Worm (Caenorhabditis elegans) whole organism, L2 larva: ENCODE results near the gene F11A5.13.

Source experiments
- F13H6.1 ChIP-seq: sonication (generic microtip); optimal IDR thresholded peaks from 2 replicates; lab custom pipeline; 2016; ENCODE audit warnings: missing genetic modification characterization, missing compliant biosample characterization
- R02D3.7 ChIP-seq: fragments of 150-350 bp; optimal IDR thresholded peaks from 2 replicates; lab custom pipeline; 2014; ENCODE audit warnings: missing biosample characterization, missing genetic modification characterization
- Y55F3AM.14 ChIP-seq: fragments of 200-800 bp; sonication (Bioruptor generic); optimal IDR thresholded peaks from 2 replicates; lab custom pipeline; 2018; ENCODE audit warnings: mild to moderate bottlenecking, missing genetic modification characterization, missing compliant biosample characterization
- aly-2 ChIP-seq: fragments of 150-350 bp; optimal IDR thresholded peaks from 2 replicates; lab custom pipeline; 2014; ENCODE audit warnings: missing biosample characterization, missing genetic modification characterization
- blmp-1 ChIP-seq: sonication (generic microtip); optimal IDR thresholded peaks from 2 replicates; lab custom pipeline; 2017; ENCODE audit warnings: missing genetic modification characterization, mild to moderate bottlenecking, missing compliant biosample characterization, antibody characterized with exemption, moderate library complexity; ENCODE audit not compliant: insufficient read depth
- ceh-82 ChIP-seq: fragments of 150-350 bp; optimal IDR thresholded peaks from 2 replicates; lab custom pipeline; 2014; ENCODE audit warnings: missing biosample characterization, missing genetic modification characterization
- dmd-4 ChIP-seq: sonication (generic microtip); optimal IDR thresholded peaks from 2 replicates; lab custom pipeline; 2017; ENCODE audit warnings: missing biosample characterization, missing genetic modification characterization
- egl-27 ChIP-seq: sonication (generic microtip); optimal IDR thresholded peaks from 3 replicates; lab custom pipeline; 2017; ENCODE audit warnings: missing biosample characterization, missing genetic modification reagents, missing genetic modification characterization
- elt-3 ChIP-seq: sonication (generic microtip); optimal IDR thresholded peaks from 2 replicates; lab custom pipeline; 2017; ENCODE audit warnings: missing biosample characterization, missing genetic modification characterization
- fos-1 ChIP-seq: fragments of 150-350 bp; optimal IDR thresholded peaks from 2 replicates; lab custom pipeline; 2014; ENCODE audit warnings: missing biosample characterization, missing genetic modification characterization
- lin-11 ChIP-seq: fragments of 150-350 bp; sonication (generic microtip); optimal IDR thresholded peaks from 2 replicates; lab custom pipeline; 2014; ENCODE audit warnings: missing biosample characterization, missing genetic modification characterization, inconsistent platforms, mixed read lengths
- lin-13 ChIP-seq: fragments of 150-350 bp; optimal IDR thresholded peaks from 2 replicates; lab custom pipeline; 2014; ENCODE audit warnings: missing biosample characterization, missing genetic modification reagents, missing genetic modification characterization
- lin-39 ChIP-seq: fragments of 150-350 bp; optimal IDR thresholded peaks from 2 replicates; lab custom pipeline; 2014; ENCODE audit warnings: missing biosample characterization, missing genetic modification reagents, missing genetic modification characterization
- lsy-2 ChIP-seq, 2 experiments: fragments of 150-350 bp in 1 of 2; sonication (generic microtip) in 1 of 2; optimal IDR thresholded peaks; 2 replicates each; lab custom pipeline; 2014 to 2017; ENCODE audit warnings: missing biosample characterization in 2 of 2, missing genetic modification characterization in 2 of 2
- mab-5 ChIP-seq: fragments of 150-350 bp; optimal IDR thresholded peaks from 2 replicates; lab custom pipeline; 2014; ENCODE audit warnings: missing biosample characterization, missing genetic modification characterization
- mbf-1 ChIP-seq: sonication (generic microtip); optimal IDR thresholded peaks from 2 replicates; lab custom pipeline; 2017; ENCODE audit warnings: missing biosample characterization, missing genetic modification characterization
- nhr-10 ChIP-seq: sonication (generic microtip); optimal IDR thresholded peaks from 2 replicates; lab custom pipeline; 2017; ENCODE audit warnings: missing biosample characterization, missing genetic modification characterization
- nhr-11 ChIP-seq: fragments of 150-350 bp; optimal IDR thresholded peaks from 2 replicates; lab custom pipeline; 2014; ENCODE audit warnings: missing biosample characterization, missing genetic modification characterization
- nhr-129 ChIP-seq: fragments of 150-350 bp; optimal IDR thresholded peaks from 2 replicates; lab custom pipeline; 2014; ENCODE audit warnings: missing biosample characterization, missing genetic modification characterization
- nhr-21 ChIP-seq: fragments of 150-350 bp; optimal IDR thresholded peaks from 2 replicates; lab custom pipeline; 2014; ENCODE audit warnings: missing biosample characterization, missing genetic modification characterization
- nhr-23 ChIP-seq: fragments of 150-350 bp; optimal IDR thresholded peaks from 2 replicates; lab custom pipeline; 2014; ENCODE audit warnings: missing biosample characterization, missing genetic modification reagents, missing genetic modification characterization
- nhr-237 ChIP-seq: fragments of 150-350 bp; optimal IDR thresholded peaks from 2 replicates; lab custom pipeline; 2014; ENCODE audit warnings: missing biosample characterization, missing genetic modification characterization
- nhr-25 ChIP-seq: fragments of 150-350 bp; sonication (generic microtip); optimal IDR thresholded peaks from 3 replicates; lab custom pipeline; 2014; ENCODE audit warnings: missing biosample characterization, missing genetic modification characterization
- nhr-6 ChIP-seq: fragments of 150-350 bp; optimal IDR thresholded peaks from 2 replicates; lab custom pipeline; 2014; ENCODE audit warnings: missing biosample characterization, missing genetic modification characterization
- skn-1 ChIP-seq: sonication (generic microtip); optimal IDR thresholded peaks from 2 replicates; lab custom pipeline; 2017; ENCODE audit warnings: missing biosample characterization, missing genetic modification characterization
- sma-9 ChIP-seq, 2 experiments: fragments of 150-350 bp in 1 of 2; sonication (generic microtip) in 1 of 2; optimal IDR thresholded peaks; 2 replicates each; lab custom pipeline; 2014 to 2016; ENCODE audit warnings: missing genetic modification characterization in 2 of 2, mild to moderate bottlenecking in 1 of 2, missing biosample characterization in 1 of 2, missing compliant biosample characterization in 1 of 2, missing genetic modification reagents in 1 of 2, moderate library complexity in 1 of 2
- snpc-4 ChIP-seq: fragments of 150-350 bp; optimal IDR thresholded peaks from 2 replicates; lab custom pipeline; 2014; ENCODE audit warnings: missing biosample characterization, missing genetic modification characterization
- unc-39 ChIP-seq: fragments of 150-350 bp; optimal IDR thresholded peaks from 2 replicates; lab custom pipeline; 2014; ENCODE audit warnings: missing biosample characterization, missing genetic modification characterization
- unc-62 ChIP-seq: fragments of 150-350 bp; optimal IDR thresholded peaks from 2 replicates; lab custom pipeline; 2014; ENCODE audit warnings: missing biosample characterization, missing genetic modification reagents, missing genetic modification characterization
- zag-1 ChIP-seq: fragments of 150-350 bp; optimal IDR thresholded peaks from 2 replicates; lab custom pipeline; 2014; ENCODE audit warnings: missing biosample characterization, missing genetic modification characterization
- ztf-1 ChIP-seq: fragments of 200-800 bp; sonication (Bioruptor generic); conservative IDR thresholded peaks from 2 replicates; pipeline ENCODE4 v1.3.6; 2022; ENCODE audit warnings: missing genetic modification characterization, missing compliant biosample characterization
- ztf-4 ChIP-seq: fragments of 150-350 bp; optimal IDR thresholded peaks from 2 replicates; lab custom pipeline; 2014; ENCODE audit warnings: missing biosample characterization, missing genetic modification characterization

F11A5.13 gene

DNA sequence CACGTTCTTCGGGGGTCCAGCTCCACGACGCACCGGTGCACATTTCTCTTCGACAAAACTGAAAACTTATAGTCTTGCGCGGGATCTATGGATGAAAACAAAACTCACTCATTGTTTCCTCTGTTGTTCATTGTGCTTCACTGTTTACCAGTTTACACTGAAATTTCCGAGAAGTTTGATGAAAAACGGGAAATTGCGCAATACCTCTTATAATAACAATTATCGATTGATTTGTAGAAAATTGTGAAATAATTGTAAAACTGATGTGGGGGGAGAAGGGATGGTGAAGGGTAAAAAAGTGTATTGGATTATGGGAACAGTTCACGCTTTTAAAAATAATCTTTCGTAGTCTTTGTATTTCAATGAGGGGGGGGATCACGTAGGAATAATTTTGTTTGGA lies 3.0 kb upstream of the F11A5.13 start:
- TF ChIP-seq unc-62, result no peak
- TF ChIP-seq ztf-1 (GFP tag; lab: Robert Waterston, UW), result no peak
- TF ChIP-seq zag-1 (tag; lab: Kevin White, UChicago), result no peak
- no peak for TF ChIP-seq lin-39 (tag; lab: Kevin White, UChicago)
- TF ChIP-seq Y55F3AM.14, result no peak
- no peak for TF ChIP-seq aly-2 (tag; lab: Kevin White, UChicago)
- TF ChIP-seq fos-1 (tag; lab: Kevin White, UChicago), result no peak
- no peak for TF ChIP-seq nhr-6 (tag; lab: Kevin White, UChicago)
- TF ChIP-seq skn-1 (tag; lab: Kevin White, UChicago), result no peak
- no peak for TF ChIP-seq lin-11
- no peak for TF ChIP-seq nhr-129 (tag; lab: Kevin White, UChicago)
- TF ChIP-seq nhr-10 (tag; lab: Kevin White, UChicago), result no peak

DNA sequence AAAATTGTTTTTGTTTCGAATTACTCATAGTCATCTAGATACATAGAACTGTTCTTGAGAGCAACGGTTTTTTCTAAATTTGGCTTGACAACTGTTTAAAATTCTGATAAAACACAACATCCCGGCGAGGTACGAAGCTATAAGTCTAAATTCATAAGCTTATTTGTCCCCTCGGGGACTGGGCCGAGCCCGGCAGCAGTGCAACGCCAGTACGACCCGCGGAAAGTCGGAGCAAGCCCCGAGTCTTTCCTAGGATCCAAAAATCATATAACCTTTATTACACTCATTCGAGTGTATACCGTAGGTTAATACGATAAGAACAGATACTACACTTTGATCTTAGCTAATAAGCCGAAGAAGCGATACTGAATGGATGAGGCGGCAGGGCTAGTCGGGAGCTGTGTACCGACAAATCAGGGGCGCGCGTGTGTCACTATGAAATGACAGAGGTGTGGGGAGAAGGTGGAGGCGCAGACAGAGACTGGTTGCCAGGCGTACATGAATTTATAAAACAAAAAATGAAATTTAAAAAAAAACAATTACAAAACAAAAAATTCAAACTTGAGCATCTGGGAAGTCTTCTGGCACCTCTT lies 861 bp downstream of the F11A5.13 start:
- TF ChIP-seq nhr-237 (no peak), aly-2 (tag; lab: Kevin White, UChicago) (no peak), lin-39 (tag; lab: Kevin White, UChicago) (no peak), snpc-4 (tag; lab: Kevin White, UChicago) (peak; percentile 21), blmp-1 (no peak), lin-13 (GFP tag; lab: Kevin White, UChicago) (no peak), sma-9 (GFP tag; optimal IDR thresholded peaks at IDR 0.05; lab: Kevin White, UChicago) (peak; percentile 1), sma-9 (tag; optimal IDR thresholded peaks at IDR 0.05; lab: Kevin White, UChicago) (no peak), nhr-23 (tag; lab: Kevin White, UChicago) (no peak), nhr-129 (tag; lab: Kevin White, UChicago) (no peak), unc-39 (tag; lab: Kevin White, UChicago) (no peak), dmd-4 (tag; lab: Kevin White, UChicago) (no peak), zag-1 (tag; lab: Kevin White, UChicago) (no peak), F13H6.1 (no peak), ceh-82 (no peak), nhr-25 (tag; lab: Kevin White, UChicago) (no peak), mbf-1 (tag; lab: Kevin White, UChicago) (no peak)

DNA sequence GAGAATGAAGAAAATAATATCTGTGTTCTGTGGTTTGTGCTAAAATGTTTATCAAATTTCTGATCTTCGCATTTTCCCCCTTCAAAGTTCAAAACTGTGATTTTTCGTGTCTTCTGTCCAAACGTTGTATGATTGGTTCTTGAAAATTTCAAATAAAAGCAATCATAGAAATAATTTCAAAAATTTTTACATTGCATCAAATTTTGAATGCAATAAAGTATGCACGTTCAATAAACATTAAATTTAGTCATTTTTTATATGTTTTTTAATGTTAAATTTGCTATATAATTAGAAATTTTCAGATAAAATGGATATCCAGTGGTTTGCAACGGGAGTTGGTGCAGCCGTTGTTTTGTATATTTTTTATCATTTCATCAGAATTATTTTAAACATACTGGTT lies 2.5 kb downstream of the F11A5.13 start, which contains the start of gene stdh-2:
stdh-2 (plus strand) TSS at position 301 of the 400 bp plus-strand sequence.
- no peak for TF ChIP-seq lsy-2 (tag; optimal IDR thresholded peaks at IDR 0.05; lab: Kevin White, UChicago)
- TF ChIP-seq R02D3.7, result no peak
- TF ChIP-seq nhr-6 (tag; lab: Kevin White, UChicago), result no peak
- TF ChIP-seq nhr-11 (tag; lab: Kevin White, UChicago), result no peak
- no peak for TF ChIP-seq unc-62
- TF ChIP-seq nhr-21 (tag; lab: Kevin White, UChicago), result no peak
- no peak for TF ChIP-seq Y55F3AM.14
- no peak for TF ChIP-seq mbf-1 (tag; lab: Kevin White, UChicago)
- TF ChIP-seq aly-2 (tag; lab: Kevin White, UChicago), result no peak
- TF ChIP-seq ceh-82, result no peak
- TF ChIP-seq ztf-1 (GFP tag; lab: Robert Waterston, UW), result no peak
- no peak for TF ChIP-seq fos-1 (tag; lab: Kevin White, UChicago)
- no peak for TF ChIP-seq mab-5 (tag; lab: Kevin White, UChicago)
- TF ChIP-seq lin-39 (tag; lab: Kevin White, UChicago), result no peak
- TF ChIP-seq unc-39 (tag; lab: Kevin White, UChicago), result no peak
- TF ChIP-seq, all 48 proteins: peak for 0

DNA sequence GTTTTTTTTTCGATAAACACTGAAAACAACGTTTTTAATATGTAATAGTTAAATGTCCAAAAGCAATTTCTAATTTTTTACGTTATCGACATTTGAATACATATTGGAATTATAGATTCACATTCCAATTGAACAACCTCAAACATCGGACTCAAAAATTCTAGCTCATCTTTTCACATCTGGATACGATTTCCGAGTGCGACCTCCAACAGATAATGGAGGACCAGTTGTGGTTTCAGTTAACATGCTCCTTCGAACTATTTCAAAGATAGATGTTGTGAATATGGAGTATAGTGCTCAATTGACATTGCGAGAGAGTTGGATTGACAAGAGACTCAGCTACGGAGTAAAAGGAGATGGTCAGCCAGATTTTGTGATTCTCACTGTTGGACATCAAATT lies 6.5 kb downstream of the F11A5.13 start:
- TF ChIP-seq lin-39 (tag; lab: Kevin White, UChicago), result no peak
- no peak for TF ChIP-seq mab-5 (tag; lab: Kevin White, UChicago)
- no peak for TF ChIP-seq elt-3 (tag; lab: Kevin White, UChicago)
- no peak for TF ChIP-seq ztf-4 (tag; lab: Kevin White, UChicago)
- TF ChIP-seq egl-27 (tag; lab: Kevin White, UChicago), result no peak
- no peak for TF ChIP-seq nhr-10 (tag; lab: Kevin White, UChicago)
- TF ChIP-seq lin-11, result no peak
- TF ChIP-seq unc-39 (tag; lab: Kevin White, UChicago), result no peak
